Worm (Caenorhabditis elegans) whole organism, mixed stage, embryonic: Measurements from ENCODE around the gene T25B9.12.

Experiments used
- M03D4.4 ChIP-seq: sonication (generic microtip); optimal IDR thresholded peaks from 2 replicates; lab custom pipeline; 2017; ENCODE audit warnings: mild to moderate bottlenecking, missing genetic modification characterization, missing compliant biosample characterization
- bed-3 ChIP-seq: fragments of 200-800 bp; sonication (Bioruptor generic); optimal IDR thresholded peaks from 3 replicates; lab custom pipeline; 2018; ENCODE audit warnings: mild to moderate bottlenecking, missing genetic modification characterization, moderate library complexity, missing compliant biosample characterization
- blmp-1 ChIP-seq: fragments of 150-350 bp; optimal IDR thresholded peaks from 2 replicates; lab custom pipeline; 2014; ENCODE audit warnings: missing biosample characterization, missing genetic modification characterization
- ceh-39 ChIP-seq: fragments of 150-350 bp; optimal IDR thresholded peaks from 2 replicates; lab custom pipeline; 2014; ENCODE audit warnings: missing biosample characterization, missing genetic modification characterization
- ceh-43 ChIP-seq: fragments of 200-800 bp; sonication (Bioruptor generic); optimal IDR thresholded peaks from 2 replicates; lab custom pipeline; 2018; ENCODE audit warnings: mild to moderate bottlenecking, missing genetic modification characterization, moderate library complexity, missing compliant biosample characterization
- ceh-83 ChIP-seq: fragments of 200-800 bp; sonication (Bioruptor generic); optimal IDR thresholded peaks from 2 replicates; lab custom pipeline; 2018; ENCODE audit warnings: mild to moderate bottlenecking, missing genetic modification characterization, missing compliant biosample characterization
- ces-1 ChIP-seq: fragments of 150-350 bp; optimal IDR thresholded peaks from 2 replicates; lab custom pipeline; 2014; ENCODE audit warnings: missing biosample characterization, missing genetic modification reagents, missing genetic modification characterization
- cnd-1 ChIP-seq: fragments of 200-800 bp; sonication (Bioruptor generic); optimal IDR thresholded peaks from 2 replicates; lab custom pipeline; 2018; ENCODE audit warnings: mild to moderate bottlenecking, missing genetic modification characterization, missing compliant biosample characterization
- drap-1 ChIP-seq: fragments of 200-800 bp; sonication (Bioruptor generic); optimal IDR thresholded peaks from 3 replicates; lab custom pipeline; 2018; ENCODE audit warnings: mild to moderate bottlenecking, missing genetic modification characterization, missing compliant biosample characterization
- elt-1 ChIP-seq: sonication (generic microtip); optimal IDR thresholded peaks from 2 replicates; lab custom pipeline; 2017; ENCODE audit warnings: missing genetic modification characterization, mild to moderate bottlenecking, missing compliant biosample characterization, antibody characterized with exemption, moderate library complexity, borderline replicate concordance; ENCODE audit not compliant: insufficient read depth
- elt-3 ChIP-seq: fragments of 150-350 bp; optimal IDR thresholded peaks from 2 replicates; lab custom pipeline; 2014; ENCODE audit warnings: missing biosample characterization, missing genetic modification characterization
- flh-1 ChIP-seq: fragments of 200-800 bp; sonication (Bioruptor generic); optimal IDR thresholded peaks from 2 replicates; lab custom pipeline; 2018; ENCODE audit warnings: mild to moderate bottlenecking, missing genetic modification characterization, moderate library complexity, missing compliant biosample characterization
- ham-2 ChIP-seq: fragments of 200-800 bp; sonication (Bioruptor generic); optimal IDR thresholded peaks from 2 replicates; lab custom pipeline; 2018; ENCODE audit warnings: mild to moderate bottlenecking, missing genetic modification characterization, missing compliant biosample characterization
- hlh-1 ChIP-seq: fragments of 150-350 bp; optimal IDR thresholded peaks from 2 replicates; lab custom pipeline; 2014; ENCODE audit warnings: missing biosample characterization, missing genetic modification reagents, missing genetic modification characterization
- lin-13 ChIP-seq: fragments of 150-350 bp; optimal IDR thresholded peaks from 2 replicates; lab custom pipeline; 2014; ENCODE audit warnings: missing biosample characterization, missing genetic modification characterization
- lin-32 ChIP-seq: fragments of 200-800 bp; sonication (Bioruptor generic); optimal IDR thresholded peaks from 2 replicates; lab custom pipeline; 2018; ENCODE audit warnings: mild to moderate bottlenecking, missing genetic modification characterization, missing compliant biosample characterization
- lsy-2 ChIP-seq: fragments of 150-350 bp; optimal IDR thresholded peaks from 2 replicates; lab custom pipeline; 2014; ENCODE audit warnings: missing biosample characterization, missing genetic modification characterization
- mab-5 ChIP-seq: fragments of 150-350 bp; optimal IDR thresholded peaks from 2 replicates; lab custom pipeline; 2014; ENCODE audit warnings: missing biosample characterization, missing genetic modification characterization
- mep-1 ChIP-seq: fragments of 150-350 bp; optimal IDR thresholded peaks from 2 replicates; lab custom pipeline; 2017; ENCODE audit warnings: missing biosample characterization, missing genetic modification reagents, missing genetic modification characterization, inconsistent platforms
- mls-2 ChIP-seq: sonication (generic microtip); optimal IDR thresholded peaks from 2 replicates; lab custom pipeline; 2016; ENCODE audit warnings: mild to moderate bottlenecking, missing genetic modification characterization, moderate library complexity, missing compliant biosample characterization
- nhr-12 ChIP-seq: fragments of 150-350 bp; optimal IDR thresholded peaks from 2 replicates; lab custom pipeline; 2014; ENCODE audit warnings: missing biosample characterization, missing genetic modification characterization
- nhr-2 ChIP-seq: fragments of 150-350 bp; optimal IDR thresholded peaks from 2 replicates; lab custom pipeline; 2014; ENCODE audit warnings: missing biosample characterization, missing genetic modification characterization
- nhr-237 ChIP-seq: fragments of 150-350 bp; optimal IDR thresholded peaks from 2 replicates; lab custom pipeline; 2014; ENCODE audit warnings: missing biosample characterization, missing genetic modification characterization
- nhr-28 ChIP-seq: fragments of 150-350 bp; optimal IDR thresholded peaks from 2 replicates; lab custom pipeline; 2014; ENCODE audit warnings: missing biosample characterization, missing genetic modification characterization
- nhr-76 ChIP-seq: sonication (generic microtip); optimal IDR thresholded peaks from 2 replicates; lab custom pipeline; 2017; ENCODE audit warnings: missing biosample characterization, missing genetic modification characterization
- pha-4 ChIP-seq: fragments of 150-350 bp; optimal IDR thresholded peaks from 2 replicates; lab custom pipeline; 2018; ENCODE audit warnings: missing biosample characterization, missing genetic modification reagents, missing genetic modification characterization
- sem-2 ChIP-seq: fragments of 200-800 bp; sonication (Bioruptor generic); optimal IDR thresholded peaks from 2 replicates; lab custom pipeline; 2018; ENCODE audit warnings: mild to moderate bottlenecking, missing genetic modification characterization, missing compliant biosample characterization
- snpc-4 ChIP-seq: fragments of 150-350 bp; optimal IDR thresholded peaks from 2 replicates; lab custom pipeline; 2014; ENCODE audit warnings: missing biosample characterization, missing genetic modification characterization
- sptf-1 ChIP-seq: sonication (generic microtip); optimal IDR thresholded peaks from 2 replicates; lab custom pipeline; 2017; ENCODE audit warnings: mild to moderate bottlenecking, missing genetic modification characterization, moderate library complexity, missing compliant biosample characterization
- tbx-8 ChIP-seq: fragments of 200-800 bp; sonication (Bioruptor generic); optimal IDR thresholded peaks from 2 replicates; lab custom pipeline; 2018; ENCODE audit warnings: mild to moderate bottlenecking, missing genetic modification characterization, moderate library complexity, missing compliant biosample characterization
- unc-120 ChIP-seq: sonication (generic microtip); optimal IDR thresholded peaks from 2 replicates; lab custom pipeline; 2017; ENCODE audit warnings: missing genetic modification characterization, missing compliant biosample characterization; ENCODE audit not compliant: poor library complexity, severe bottlenecking
- unc-62 ChIP-seq: fragments of 150-350 bp; optimal IDR thresholded peaks from 2 replicates; lab custom pipeline; 2014; ENCODE audit warnings: missing biosample characterization, missing genetic modification reagents, missing genetic modification characterization
- zip-8 ChIP-seq: fragments of 150-350 bp; optimal IDR thresholded peaks from 2 replicates; lab custom pipeline; 2014; ENCODE audit warnings: missing biosample characterization, missing genetic modification characterization
- ztf-11 ChIP-seq: fragments of 150-350 bp; optimal IDR thresholded peaks from 2 replicates; lab custom pipeline; 2014; ENCODE audit warnings: missing biosample characterization, missing genetic modification characterization

T25B9.12 gene

DNA sequence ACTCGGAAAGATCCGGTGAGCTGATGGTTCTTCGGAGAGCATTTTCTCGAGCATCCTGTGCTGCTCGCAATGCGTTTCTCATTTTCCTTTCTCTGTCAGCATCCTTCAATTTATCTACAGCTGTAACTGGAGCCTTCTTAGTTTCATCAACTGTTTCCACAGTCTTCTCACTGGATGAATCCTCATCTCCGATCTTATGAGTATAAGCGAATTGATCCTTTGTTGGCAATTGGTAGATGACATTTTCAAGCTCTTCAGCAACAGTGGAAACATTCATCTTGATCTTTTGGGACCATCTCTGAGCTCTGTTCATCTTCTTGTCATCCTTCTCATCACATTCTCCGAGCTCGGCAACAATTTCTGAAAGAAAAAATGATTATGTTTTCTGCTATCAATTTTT lies 14.2 kb downstream of the T25B9.12 start:
- TF ChIP-seq lin-13 (tag; lab: Kevin White, UChicago) (no peak), sptf-1 (no peak), pha-4 (no peak), ceh-39 (tag; lab: Kevin White, UChicago) (no peak), ham-2 (GFP tag; lab: Kevin White, UChicago) (no peak), zip-8 (tag; lab: Kevin White, UChicago) (no peak), lsy-2 (tag; lab: Kevin White, UChicago) (no peak), ztf-11 (tag; lab: Kevin White, UChicago) (no peak)

ce11 chrIV:10780583-10780982 lies 15.4 kb downstream of the T25B9.12 start, which contains the start of gene swt-3:
swt-3 (minus strand) TSS chrIV:10780683.
- TF ChIP-seq nhr-28 (tag; lab: Kevin White, UChicago) (no peak), nhr-12 (tag; lab: Kevin White, UChicago) (no peak), cnd-1 (tag; lab: Kevin White, UChicago) (no peak), ham-2 (GFP tag; lab: Kevin White, UChicago) (no peak), bed-3 (GFP tag; lab: Kevin White, UChicago) (no peak), nhr-76 (no peak), ceh-83 (GFP tag; lab: Kevin White, UChicago) (no peak), ces-1 (no peak), elt-1 (tag; lab: Kevin White, UChicago) (no peak), lin-32 (no peak)

- TF ChIP-seq ceh-83 (GFP tag; lab: Kevin White, UChicago), result no peak
- no peak for TF ChIP-seq lsy-2 (tag; lab: Kevin White, UChicago)
- TF ChIP-seq hlh-1 (tag; lab: Kevin White, UChicago), result no peak
- no peak for TF ChIP-seq elt-3 (tag; lab: Kevin White, UChicago)
- TF ChIP-seq nhr-2 (tag; lab: Kevin White, UChicago), result no peak
- no peak for TF ChIP-seq tbx-8 (GFP tag; lab: Kevin White, UChicago)
- no peak for TF ChIP-seq ces-1
- TF ChIP-seq blmp-1 (tag; lab: Kevin White, UChicago), result no peak
- TF ChIP-seq bed-3 (GFP tag; lab: Kevin White, UChicago), result no peak
- no peak for TF ChIP-seq sptf-1
- TF ChIP-seq zip-8 (tag; lab: Kevin White, UChicago), result no peak
- TF ChIP-seq mab-5, result no peak
- no peak for TF ChIP-seq nhr-76
- TF ChIP-seq flh-1, result no peak
- TF ChIP-seq, all 35 proteins: peak for 0
Observed at ce11 chrIV:10781346-10781745, 16.2 kb downstream of the T25B9.12 start.

ce11 chrIV:10782014-10782413 lies 16.9 kb downstream of the T25B9.12 start:
- TF ChIP-seq ceh-43 (GFP tag; lab: Kevin White, UChicago) (no peak), elt-3 (tag; lab: Kevin White, UChicago) (no peak), sem-2 (GFP tag; lab: Kevin White, UChicago) (no peak), mep-1 (tag; lab: Kevin White, UChicago) (no peak), zip-8 (tag; lab: Kevin White, UChicago) (no peak), ces-1 (no peak), cnd-1 (tag; lab: Kevin White, UChicago) (no peak), nhr-2 (tag; lab: Kevin White, UChicago) (no peak), lin-13 (tag; lab: Kevin White, UChicago) (no peak), drap-1 (no peak), pha-4 (no peak), elt-1 (tag; lab: Kevin White, UChicago) (no peak), unc-62 (no peak), nhr-76 (no peak), nhr-12 (tag; lab: Kevin White, UChicago) (no peak)

DNA sequence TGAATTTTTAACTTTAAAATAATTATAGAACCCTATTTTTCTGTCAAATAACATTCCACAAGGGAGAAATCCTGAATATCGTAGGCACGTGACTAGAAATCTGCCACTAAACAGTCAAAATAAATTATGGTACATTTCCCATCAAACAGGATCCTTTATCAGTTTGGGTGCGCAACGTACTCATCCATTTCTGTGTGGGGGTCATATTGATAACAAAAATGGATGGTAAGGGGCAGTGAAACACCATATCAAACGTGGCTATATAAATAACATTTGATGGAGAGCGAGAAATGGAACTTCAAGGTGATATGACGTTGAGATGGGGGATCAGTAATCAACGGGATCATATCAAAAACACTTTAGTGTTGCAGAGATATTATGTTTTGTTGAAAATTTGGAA lies 18.9 kb downstream of the T25B9.12 start:
- no peak for TF ChIP-seq ztf-11 (tag; lab: Kevin White, UChicago)
- no peak for TF ChIP-seq M03D4.4
- TF ChIP-seq drap-1, result no peak
- no peak for TF ChIP-seq lsy-2 (tag; lab: Kevin White, UChicago)
- TF ChIP-seq lin-32, result no peak
- TF ChIP-seq snpc-4 (tag; lab: Kevin White, UChicago), result no peak
- TF ChIP-seq nhr-237 (tag; lab: Kevin White, UChicago), result no peak
- no peak for TF ChIP-seq lin-13 (tag; lab: Kevin White, UChicago)
- TF ChIP-seq nhr-28 (tag; lab: Kevin White, UChicago), result no peak
- TF ChIP-seq mls-2 (tag; lab: Kevin White, UChicago), result no peak
- TF ChIP-seq unc-120 (tag; lab: Kevin White, UChicago), result no peak
- no peak for TF ChIP-seq mab-5
- no peak for TF ChIP-seq hlh-1 (tag; lab: Kevin White, UChicago)
- TF ChIP-seq elt-3 (tag; lab: Kevin White, UChicago), result no peak
- TF ChIP-seq ceh-83 (GFP tag; lab: Kevin White, UChicago), result no peak
- no peak for TF ChIP-seq pha-4
